Fruit fly (Drosophila melanogaster): ENCODE measurements around the gene Dsk.
"Not testable (repeated sequence)": the region's sequence is repeated elsewhere in the genome, so short reads cannot be mapped to it uniquely, and the experiment has no call there.

Gene Dsk

DNA sequence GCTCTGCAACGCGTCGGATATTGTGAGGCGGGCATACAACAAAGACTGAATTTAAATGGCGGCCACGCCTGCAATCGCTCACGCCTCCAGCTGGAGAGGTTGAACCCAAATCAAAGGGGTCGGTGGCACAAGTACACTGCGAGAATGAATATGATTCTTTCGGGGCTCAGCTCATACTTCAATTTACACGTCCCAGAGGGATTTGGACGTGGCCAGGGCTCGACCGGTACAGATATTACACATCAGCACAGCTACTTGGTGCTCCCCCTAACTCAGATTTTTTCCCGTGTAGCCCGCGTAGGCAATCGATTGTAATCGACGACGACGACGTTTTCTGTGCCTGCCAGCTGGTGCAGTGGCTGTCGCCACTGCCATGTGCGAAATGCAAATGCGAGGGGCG lies 24.0 kb upstream of the Dsk start (continued):
- TF ChIP-seq CG5180 (GFP tag; optimal IDR thresholded peaks at IDR 0.05) (peak; percentile 68), CG1233 (GFP tag; optimal IDR thresholded peaks at IDR 0.05) (peak; percentile 56), CG8359 (GFP tag; optimal IDR thresholded peaks at IDR 0.05; ENCODE audit: borderline replicate concordance) (peak; percentile 42), HmgD (GFP tag; optimal IDR thresholded peaks at IDR 0.05) (peak; percentile 48), al (GFP tag; IDR thresholded peaks at IDR 0.05) (peak; percentile 68), CG4854 (GFP tag; optimal IDR thresholded peaks at IDR 0.05) (peak; percentile 8), Vsx1 (GFP tag; optimal IDR thresholded peaks at IDR 0.05) (peak; percentile 32), fru (optimal IDR thresholded peaks at IDR 0.05) (no peak), Antp (GFP tag; optimal IDR thresholded peaks at IDR 0.05) (peak; percentile 89), CG15011 (GFP tag; optimal IDR thresholded peaks at IDR 0.05) (no peak), Bgb (GFP tag; IDR thresholded peaks at IDR 0.05; ENCODE audit: partially characterized antibody) (no peak), CG12155 (GFP tag; optimal IDR thresholded peaks at IDR 0.05) (peak; percentile 48), CG13894 (tag; optimal IDR thresholded peaks at IDR 0.05) (no peak), chif (GFP tag; optimal IDR thresholded peaks at IDR 0.05) (peak; percentile 57 to 78), Ada2b (GFP tag; IDR thresholded peaks at IDR 0.05) (peak; percentile 91), Mrtf (GFP tag; IDR thresholded peaks at IDR 0.05) (peak; percentile 91), vnd (GFP tag; IDR thresholded peaks at IDR 0.05; ENCODE audit: partially characterized antibody) (no peak), gfzf (GFP tag; optimal IDR thresholded peaks at IDR 0.05) (no peak), Gug (GFP tag; IDR thresholded peaks at IDR 0.05) (peak; percentile 87), CG9215 (GFP tag; IDR thresholded peaks at IDR 0.05) (peak; percentile 69), dmrt11E (tag; optimal IDR thresholded peaks at IDR 0.05) (peak; percentile 31), Sin3A (optimal IDR thresholded peaks at IDR 0.05) (no peak), CG18476 (GFP tag; optimal IDR thresholded peaks at IDR 0.05) (peak; percentile 33), Hsf (GFP tag; optimal IDR thresholded peaks at IDR 0.05) (peak; percentile 71), CG8478 (optimal IDR thresholded peaks at IDR 0.05) (no peak), CG17359 (tag; optimal IDR thresholded peaks at IDR 0.05) (peak; percentile 87), Six4 (GFP tag; optimal IDR thresholded peaks at IDR 0.05) (peak; percentile 64), slp2 (GFP tag; optimal IDR thresholded peaks at IDR 0.05) (peak; percentile 77), h (optimal IDR thresholded peaks at IDR 0.05) (no peak), ATbp (GFP tag; optimal IDR thresholded peaks at IDR 0.05) (peak; percentile 87), gcm (GFP tag; optimal IDR thresholded peaks at IDR 0.05) (peak; percentile 37), wdn (GFP tag; IDR thresholded peaks at IDR 0.05) (peak; percentile 69)

DNA sequence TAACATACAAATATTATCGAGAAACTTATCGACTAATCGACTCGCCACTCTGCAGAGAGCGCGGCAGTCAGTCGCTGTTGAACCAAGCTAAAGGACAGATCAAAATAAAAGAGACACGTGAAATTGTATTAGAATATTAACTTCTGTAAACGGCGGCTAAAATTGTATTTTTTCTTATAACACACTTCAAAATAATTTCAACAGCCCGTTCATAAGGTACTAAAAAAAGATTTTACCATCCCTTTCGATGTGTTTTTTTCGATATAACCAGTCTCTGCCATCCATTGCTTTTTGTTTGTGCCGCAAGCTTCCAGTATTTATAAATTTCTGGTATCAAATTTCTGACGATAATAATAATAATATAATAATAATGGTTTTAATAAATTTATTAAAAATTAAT lies 21.4 kb upstream of the Dsk start, which contains the start of gene aux:
aux (plus strand) TSS at position 301 of the 400 bp plus-strand sequence.
- TF ChIP-seq run (tag; optimal IDR thresholded peaks at IDR 0.05); vvl (GFP tag; IDR thresholded peaks at IDR 0.05); fu2 (GFP tag; optimal IDR thresholded peaks at IDR 0.05): not testable (repeated sequence)

DNA sequence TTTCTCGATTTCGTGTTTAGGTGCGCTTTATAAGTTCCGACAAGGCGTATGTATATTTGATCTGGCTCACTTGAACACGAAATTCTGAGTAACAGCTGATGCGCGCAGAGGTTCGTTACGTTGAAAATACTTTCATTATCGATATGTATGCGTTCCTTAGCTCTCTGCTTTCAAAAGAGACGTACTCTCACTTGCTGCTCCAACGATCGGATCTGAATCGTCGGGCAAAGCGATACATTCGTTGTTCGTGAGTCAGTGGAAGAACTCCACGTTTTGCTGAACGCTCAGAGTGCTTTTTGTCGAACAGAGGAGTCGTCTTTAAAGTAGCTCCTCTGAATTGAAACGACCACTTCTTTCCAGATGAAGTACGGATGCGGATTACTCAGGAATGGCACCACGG lies 7.0 kb upstream of the Dsk start, which contains the start of gene beta-Man:
beta-Man (plus strand) TSS at position 152 of the 400 bp plus-strand sequence.
- TF ChIP-seq CG30431 (GFP tag; optimal IDR thresholded peaks at IDR 0.05) (no peak), ara (GFP tag; IDR thresholded peaks at IDR 0.05) (no peak), Dp (GFP tag; optimal IDR thresholded peaks at IDR 0.05) (peak; percentile 27), stwl (tag; optimal IDR thresholded peaks at IDR 0.05) (peak; percentile 76), CG42726 (GFP tag; IDR thresholded peaks at IDR 0.05; ENCODE audit: partially characterized antibody) (peak; percentile 42; the same call in 1 of the 2 replicates), CG30020 (tag; optimal IDR thresholded peaks at IDR 0.05) (peak; percentile 84), BEAF-32 (GFP tag; optimal IDR thresholded peaks at IDR 0.05) (peak; percentile 64), ftz-f1 (GFP tag; optimal IDR thresholded peaks at IDR 0.05) (no peak), CG1233 (GFP tag; optimal IDR thresholded peaks at IDR 0.05) (no peak), CG34376 (GFP tag; optimal IDR thresholded peaks at IDR 0.05) (peak; percentile 56), CG12659 (GFP tag; optimal IDR thresholded peaks at IDR 0.05) (peak; percentile 32), CG2199 (GFP tag; IDR thresholded peaks at IDR 0.05) (peak; percentile 58; the same call in 1 of the 3 replicates), toy (GFP tag; IDR thresholded peaks at IDR 0.05) (no peak), Meics (GFP tag; optimal IDR thresholded peaks at IDR 0.05) (peak; percentile 43), HLH54F (GFP tag; optimal IDR thresholded peaks at IDR 0.05) (no peak), BtbVII (GFP tag; optimal IDR thresholded peaks at IDR 0.05) (no peak), nom (GFP tag; optimal IDR thresholded peaks at IDR 0.05) (peak; percentile 48)

All from whole organism, embryonic.